Worm (Caenorhabditis elegans) whole organism, L2 larva: ENCODE measurements around the gene M04G7.1.

Source experiments
- C34F6.9 ChIP-seq: fragments of 150-350 bp; optimal IDR thresholded peaks from 2 replicates; lab custom pipeline; 2014; ENCODE audit warnings: missing biosample characterization, missing genetic modification characterization
- F13H6.1 ChIP-seq: sonication (generic microtip); optimal IDR thresholded peaks from 2 replicates; lab custom pipeline; 2016; ENCODE audit warnings: missing genetic modification characterization, missing compliant biosample characterization
- R02D3.7 ChIP-seq: fragments of 150-350 bp; optimal IDR thresholded peaks from 2 replicates; lab custom pipeline; 2014; ENCODE audit warnings: missing biosample characterization, missing genetic modification characterization
- Y55F3AM.14 ChIP-seq: fragments of 200-800 bp; sonication (Bioruptor generic); optimal IDR thresholded peaks from 2 replicates; lab custom pipeline; 2018; ENCODE audit warnings: mild to moderate bottlenecking, missing genetic modification characterization, missing compliant biosample characterization
- ZK546.5 ChIP-seq: sonication (generic microtip); optimal IDR thresholded peaks from 2 replicates; lab custom pipeline; 2017; ENCODE audit warnings: missing biosample characterization, missing genetic modification characterization
- alr-1 ChIP-seq: fragments of 150-350 bp; optimal IDR thresholded peaks from 2 replicates; lab custom pipeline; 2014; ENCODE audit warnings: missing biosample characterization, missing genetic modification characterization
- aly-2 ChIP-seq: fragments of 150-350 bp; optimal IDR thresholded peaks from 2 replicates; lab custom pipeline; 2014; ENCODE audit warnings: missing biosample characterization, missing genetic modification characterization
- ama-1 ChIP-seq: fragments of 150-350 bp; optimal IDR thresholded peaks from 2 replicates; lab custom pipeline; 2018; ENCODE audit warnings: inconsistent platforms
- blmp-1 ChIP-seq: sonication (generic microtip); optimal IDR thresholded peaks from 2 replicates; lab custom pipeline; 2017; ENCODE audit warnings: missing genetic modification characterization, mild to moderate bottlenecking, missing compliant biosample characterization, antibody characterized with exemption, moderate library complexity; ENCODE audit not compliant: insufficient read depth
- ceh-16 ChIP-seq: fragments of 150-350 bp; optimal IDR thresholded peaks from 2 replicates; lab custom pipeline; 2014; ENCODE audit warnings: missing biosample characterization, missing genetic modification characterization
- ceh-82 ChIP-seq: fragments of 150-350 bp; optimal IDR thresholded peaks from 2 replicates; lab custom pipeline; 2014; ENCODE audit warnings: missing biosample characterization, missing genetic modification characterization
- crh-2 ChIP-seq: sonication (generic microtip); optimal IDR thresholded peaks from 2 replicates; lab custom pipeline; 2017; ENCODE audit warnings: missing biosample characterization, missing genetic modification characterization
- dmd-4 ChIP-seq: sonication (generic microtip); optimal IDR thresholded peaks from 2 replicates; lab custom pipeline; 2017; ENCODE audit warnings: missing biosample characterization, missing genetic modification characterization
- egl-27 ChIP-seq: sonication (generic microtip); optimal IDR thresholded peaks from 3 replicates; lab custom pipeline; 2017; ENCODE audit warnings: missing biosample characterization, missing genetic modification reagents, missing genetic modification characterization
- elt-1 ChIP-seq: fragments of 150-350 bp; optimal IDR thresholded peaks from 2 replicates; lab custom pipeline; 2014; ENCODE audit warnings: missing biosample characterization, missing genetic modification characterization
- elt-3 ChIP-seq: sonication (generic microtip); optimal IDR thresholded peaks from 2 replicates; lab custom pipeline; 2017; ENCODE audit warnings: missing biosample characterization, missing genetic modification characterization
- fos-1 ChIP-seq: fragments of 150-350 bp; optimal IDR thresholded peaks from 2 replicates; lab custom pipeline; 2014; ENCODE audit warnings: missing biosample characterization, missing genetic modification characterization
- gmeb-1 ChIP-seq: fragments of 150-350 bp; optimal IDR thresholded peaks from 2 replicates; lab custom pipeline; 2014; ENCODE audit warnings: missing biosample characterization, missing genetic modification characterization
- lin-13 ChIP-seq: fragments of 150-350 bp; optimal IDR thresholded peaks from 2 replicates; lab custom pipeline; 2014; ENCODE audit warnings: missing biosample characterization, missing genetic modification reagents, missing genetic modification characterization
- lin-39 ChIP-seq: fragments of 150-350 bp; optimal IDR thresholded peaks from 2 replicates; lab custom pipeline; 2014; ENCODE audit warnings: missing biosample characterization, missing genetic modification reagents, missing genetic modification characterization
- lsy-2 ChIP-seq, 2 experiments: fragments of 150-350 bp in 1 of 2; sonication (generic microtip) in 1 of 2; optimal IDR thresholded peaks; 2 replicates each; lab custom pipeline; 2014 to 2017; ENCODE audit warnings: missing biosample characterization in 2 of 2, missing genetic modification characterization in 2 of 2
- mab-5 ChIP-seq: fragments of 150-350 bp; optimal IDR thresholded peaks from 2 replicates; lab custom pipeline; 2014; ENCODE audit warnings: missing biosample characterization, missing genetic modification characterization
- mdl-1 ChIP-seq, 2 experiments: fragments of 150-350 bp in 1 of 2; sonication (generic microtip) in 1 of 2; optimal IDR thresholded peaks; 2 replicates each; lab custom pipeline; 2017; ENCODE audit warnings: missing biosample characterization in 2 of 2, missing genetic modification characterization in 2 of 2
- nhr-10 ChIP-seq: sonication (generic microtip); optimal IDR thresholded peaks from 2 replicates; lab custom pipeline; 2017; ENCODE audit warnings: missing biosample characterization, missing genetic modification characterization
- nhr-11 ChIP-seq: fragments of 150-350 bp; optimal IDR thresholded peaks from 2 replicates; lab custom pipeline; 2014; ENCODE audit warnings: missing biosample characterization, missing genetic modification characterization
- nhr-12 ChIP-seq: fragments of 150-350 bp; optimal IDR thresholded peaks from 2 replicates; lab custom pipeline; 2014; ENCODE audit warnings: missing biosample characterization, missing genetic modification characterization
- nhr-129 ChIP-seq: fragments of 150-350 bp; optimal IDR thresholded peaks from 2 replicates; lab custom pipeline; 2014; ENCODE audit warnings: missing biosample characterization, missing genetic modification characterization
- nhr-21 ChIP-seq: fragments of 150-350 bp; optimal IDR thresholded peaks from 2 replicates; lab custom pipeline; 2014; ENCODE audit warnings: missing biosample characterization, missing genetic modification characterization
- nhr-23 ChIP-seq: fragments of 150-350 bp; optimal IDR thresholded peaks from 2 replicates; lab custom pipeline; 2014; ENCODE audit warnings: missing biosample characterization, missing genetic modification reagents, missing genetic modification characterization
- nhr-237 ChIP-seq: fragments of 150-350 bp; optimal IDR thresholded peaks from 2 replicates; lab custom pipeline; 2014; ENCODE audit warnings: missing biosample characterization, missing genetic modification characterization
- nhr-25 ChIP-seq: fragments of 150-350 bp; sonication (generic microtip); optimal IDR thresholded peaks from 3 replicates; lab custom pipeline; 2014; ENCODE audit warnings: missing biosample characterization, missing genetic modification characterization
- nhr-6 ChIP-seq: fragments of 150-350 bp; optimal IDR thresholded peaks from 2 replicates; lab custom pipeline; 2014; ENCODE audit warnings: missing biosample characterization, missing genetic modification characterization
- nhr-77 ChIP-seq: fragments of 150-350 bp; optimal IDR thresholded peaks from 2 replicates; lab custom pipeline; 2014; ENCODE audit warnings: missing biosample characterization, missing genetic modification characterization
- peb-1 ChIP-seq: fragments of 150-350 bp; optimal IDR thresholded peaks from 2 replicates; lab custom pipeline; 2014; ENCODE audit warnings: missing biosample characterization, missing genetic modification characterization
- sem-4 ChIP-seq: fragments of 150-350 bp; optimal IDR thresholded peaks from 2 replicates; lab custom pipeline; 2014; ENCODE audit warnings: missing biosample characterization, missing genetic modification reagents, missing genetic modification characterization
- skn-1 ChIP-seq: sonication (generic microtip); optimal IDR thresholded peaks from 2 replicates; lab custom pipeline; 2017; ENCODE audit warnings: missing biosample characterization, missing genetic modification characterization
- sma-3 ChIP-seq: sonication (generic microtip); optimal IDR thresholded peaks from 2 replicates; lab custom pipeline; 2016; ENCODE audit warnings: missing genetic modification reagents, missing genetic modification characterization, missing compliant biosample characterization
- sma-9 ChIP-seq, 2 experiments: fragments of 150-350 bp in 1 of 2; sonication (generic microtip) in 1 of 2; optimal IDR thresholded peaks; 2 replicates each; lab custom pipeline; 2014 to 2016; ENCODE audit warnings: missing genetic modification characterization in 2 of 2, mild to moderate bottlenecking in 1 of 2, missing biosample characterization in 1 of 2, missing compliant biosample characterization in 1 of 2, missing genetic modification reagents in 1 of 2, moderate library complexity in 1 of 2
- snpc-4 ChIP-seq: fragments of 150-350 bp; optimal IDR thresholded peaks from 2 replicates; lab custom pipeline; 2014; ENCODE audit warnings: missing biosample characterization, missing genetic modification characterization
- unc-39 ChIP-seq: fragments of 150-350 bp; optimal IDR thresholded peaks from 2 replicates; lab custom pipeline; 2014; ENCODE audit warnings: missing biosample characterization, missing genetic modification characterization
- unc-55 ChIP-seq: fragments of 150-350 bp; sonication (generic microtip); optimal IDR thresholded peaks from 3 replicates; lab custom pipeline; 2014; ENCODE audit warnings: missing biosample characterization, missing genetic modification reagents, missing genetic modification characterization
- unc-62 ChIP-seq: fragments of 150-350 bp; optimal IDR thresholded peaks from 2 replicates; lab custom pipeline; 2014; ENCODE audit warnings: missing biosample characterization, missing genetic modification reagents, missing genetic modification characterization
- zag-1 ChIP-seq: fragments of 150-350 bp; optimal IDR thresholded peaks from 2 replicates; lab custom pipeline; 2014; ENCODE audit warnings: missing biosample characterization, missing genetic modification characterization
- ztf-1 ChIP-seq: fragments of 200-800 bp; sonication (Bioruptor generic); conservative IDR thresholded peaks from 2 replicates; pipeline ENCODE4 v1.3.6; 2022; ENCODE audit warnings: missing genetic modification characterization, missing compliant biosample characterization
- ztf-11 ChIP-seq: sonication (generic microtip); optimal IDR thresholded peaks from 2 replicates; lab custom pipeline; 2017; ENCODE audit warnings: missing biosample characterization, missing genetic modification characterization
- ztf-4 ChIP-seq: fragments of 150-350 bp; optimal IDR thresholded peaks from 2 replicates; lab custom pipeline; 2014; ENCODE audit warnings: missing biosample characterization, missing genetic modification characterization

The M04G7.1 gene

ce11 chrIV:455484-455883, at the start of gene M04G7.1:
TSS of gene M04G7.1 (plus strand) at chrIV:455784.
- TF ChIP-seq skn-1 (no peak), nhr-23 (tag; lab: Kevin White, UChicago) (no peak), C34F6.9 (no peak), dmd-4 (tag; lab: Kevin White, UChicago) (no peak), ceh-16 (tag; lab: Kevin White, UChicago) (no peak), lin-39 (tag; lab: Kevin White, UChicago) (no peak), snpc-4 (tag; lab: Kevin White, UChicago) (no peak), ztf-4 (tag; lab: Kevin White, UChicago) (no peak), gmeb-1 (tag; lab: Kevin White, UChicago) (no peak), nhr-10 (tag; lab: Kevin White, UChicago) (no peak), nhr-77 (tag; lab: Kevin White, UChicago) (no peak), ceh-82 (no peak)
- TF ChIP-seq, all 48 proteins: peak for 0

- peak; percentile 96 for TF ChIP-seq fos-1 (tag; lab: Kevin White, UChicago)
- TF ChIP-seq skn-1: no peak
Measured at ce11 chrIV:408892-409291, 46.7 kb upstream of the M04G7.1 start.

- no peak for TF ChIP-seq ztf-1 (GFP tag; lab: Robert Waterston, UW)
Measured at ce11 chrIV:409935-410334, 45.6 kb upstream of the M04G7.1 start, which contains the start of gene kgb-1. TSS of gene kgb-1 (minus strand) at chrIV:410035.

ce11 chrIV:410420-410891, 45.1 kb upstream of the M04G7.1 start, which contains the start of gene T07A9.12:
TSS of gene T07A9.12 (plus strand) at chrIV:410867.
- TF ChIP-seq ceh-16 (tag; lab: Kevin White, UChicago) (no peak), ztf-11 (no peak), unc-55 (GFP tag; lab: Kevin White, UChicago) (peak; percentile 77), aly-2 (no peak), ZK546.5 (tag; lab: Kevin White, UChicago) (no peak), nhr-23 (tag; lab: Kevin White, UChicago) (no peak), nhr-12 (tag; lab: Kevin White, UChicago) (no peak), F13H6.1 (peak; percentile 80), lin-13 (peak; percentile 79), sem-4 (tag; lab: Kevin White, UChicago) (peak; percentile 47), lsy-2 (tag; optimal IDR thresholded peaks at IDR 0.05; lab: Kevin White, UChicago) (peak; percentile 51 to 86), dmd-4 (tag; lab: Kevin White, UChicago) (no peak), ztf-1 (GFP tag; lab: Robert Waterston, UW) (no peak), nhr-129 (tag; lab: Kevin White, UChicago) (peak; percentile 83), skn-1 (no peak), fos-1 (tag; lab: Kevin White, UChicago) (peak; percentile 77), sma-9 (GFP tag; optimal IDR thresholded peaks at IDR 0.05; lab: Kevin White, UChicago) (peak; percentile 81), sma-9 (tag; optimal IDR thresholded peaks at IDR 0.05; lab: Kevin White, UChicago) (no peak), sma-3 (GFP tag; lab: Kevin White, UChicago) (peak; percentile 79), nhr-21 (tag; lab: Kevin White, UChicago) (peak; percentile 64), elt-1 (tag; lab: Kevin White, UChicago) (no peak), mdl-1 (tag; optimal IDR thresholded peaks at IDR 0.05; lab: Kevin White, UChicago) (no peak), zag-1 (no peak), nhr-237 (tag; lab: Kevin White, UChicago) (no peak), nhr-11 (tag; lab: Kevin White, UChicago) (no peak), ceh-82 (no peak), C34F6.9 (peak; percentile 81), Y55F3AM.14 (GFP tag; lab: Kevin White, UChicago) (no peak), nhr-77 (tag; lab: Kevin White, UChicago) (no peak), nhr-6 (tag; lab: Kevin White, UChicago) (peak; percentile 64), ztf-4 (tag; lab: Kevin White, UChicago) (no peak), egl-27 (tag; lab: Kevin White, UChicago) (peak; percentile 9), elt-3 (tag; lab: Kevin White, UChicago) (no peak), nhr-25 (peak; percentile 79), mab-5 (tag; lab: Kevin White, UChicago) (no peak), crh-2 (tag; lab: Kevin White, UChicago) (peak; percentile 91), R02D3.7 (tag; lab: Kevin White, UChicago) (no peak), snpc-4 (tag; lab: Kevin White, UChicago) (no peak), nhr-10 (tag; lab: Kevin White, UChicago) (no peak), unc-39 (tag; lab: Kevin White, UChicago) (no peak), alr-1 (tag; lab: Kevin White, UChicago) (no peak), lin-39 (tag; lab: Kevin White, UChicago) (no peak), blmp-1 (peak; percentile 32), gmeb-1 (tag; lab: Kevin White, UChicago) (peak; percentile 41), unc-62 (GFP tag; lab: Kevin White, UChicago) (no peak), ama-1 (lab: Kevin White, UChicago) (no peak), peb-1 (no peak)
